Fruit fly (Drosophila melanogaster) whole organism, embryonic: ENCODE results near the gene scpr-B.

Source experiments
- Atf6 ChIP-seq: fragments of 200-800 bp; sonication (Bioruptor generic); IDR thresholded peaks from 2 replicates; pipeline ENCODE4 v1.3.6; 2022; ENCODE audit warnings: missing biosample characterization, missing genetic modification characterization
- CG10366 ChIP-seq: fragments of 200-800 bp; sonication (Bioruptor generic); IDR thresholded peaks from 2 replicates; pipeline ENCODE4 v1.3.6; 2022; ENCODE audit warnings: missing biosample characterization, missing genetic modification characterization
- CG11085 ChIP-seq: fragments of 200-800 bp; sonication (Bioruptor generic); IDR thresholded peaks from 2 replicates; pipeline ENCODE4 v1.3.6; 2022; ENCODE audit warnings: missing biosample characterization, missing genetic modification characterization
- CG12659 ChIP-seq: fragments of 200-800 bp; sonication (Bioruptor generic); optimal IDR thresholded peaks from 3 replicates; lab custom pipeline; 2017; ENCODE audit warnings: mild to moderate bottlenecking, missing biosample characterization, missing genetic modification reagents, missing genetic modification characterization
- CG16863 ChIP-seq: fragments of 200-800 bp; sonication (Bioruptor generic); optimal IDR thresholded peaks from 3 replicates; lab custom pipeline; 2016; ENCODE audit warnings: missing biosample characterization, missing genetic modification characterization
- CG1832 ChIP-seq: fragments of 200-800 bp; sonication (Bioruptor generic); optimal IDR thresholded peaks from 2 replicates; lab custom pipeline; 2017; ENCODE audit warnings: missing biosample characterization, mild to moderate bottlenecking, missing genetic modification characterization, inconsistent platforms
- CG2120 ChIP-seq: fragments of 200-800 bp; sonication (Bioruptor generic); optimal IDR thresholded peaks from 3 replicates; lab custom pipeline; 2016; ENCODE audit warnings: missing biosample characterization, missing genetic modification characterization
- CG2129 ChIP-seq: fragments of 200-800 bp; sonication (Bioruptor generic); IDR thresholded peaks from 2 replicates; pipeline ENCODE4 v1.3.6; 2022; ENCODE audit warnings: missing biosample characterization, missing genetic modification characterization; ENCODE audit not compliant: partially characterized antibody
- CG30020 ChIP-seq: fragments of 200-800 bp; optimal IDR thresholded peaks from 2 replicates; lab custom pipeline; 2019; ENCODE audit warnings: missing biosample characterization, mild to moderate bottlenecking, missing genetic modification characterization, moderate library complexity
- CG3995 ChIP-seq: fragments of 200-800 bp; sonication (Bioruptor generic); optimal IDR thresholded peaks from 3 replicates; lab custom pipeline; 2016; ENCODE audit warnings: missing biosample characterization, missing genetic modification characterization
- CG6254 ChIP-seq: fragments of 200-800 bp; sonication (Bioruptor generic); optimal IDR thresholded peaks from 3 replicates; lab custom pipeline; 2017; ENCODE audit warnings: mild to moderate bottlenecking, missing biosample characterization, missing genetic modification reagents, missing genetic modification characterization
- CG9215 ChIP-seq: fragments of 200-800 bp; sonication (Bioruptor generic); IDR thresholded peaks from 2 replicates; pipeline ENCODE4 v1.3.6; 2022; ENCODE audit warnings: missing biosample characterization, missing genetic modification characterization
- CG9727 ChIP-seq: fragments of 200-800 bp; sonication (Bioruptor generic); optimal IDR thresholded peaks from 3 replicates; lab custom pipeline; 2017; ENCODE audit warnings: missing biosample characterization, mild to moderate bottlenecking, missing genetic modification characterization
- D ChIP-seq, 2 experiments: fragments of 200-800 bp in 1 of 2; fragments of >200 bp in 1 of 2; sonication (Bioruptor generic) in 1 of 2; optimal IDR thresholded peaks; 2 replicates in 1 of 2; 3 replicates in 1 of 2; lab custom pipeline; 2017; ENCODE audit warnings: mild to moderate bottlenecking in 1 of 2, missing biosample characterization in 1 of 2, missing genetic modification characterization in 1 of 2, missing genetic modification reagents in 1 of 2
- Drgx ChIP-seq: fragments of 200-800 bp; sonication (Bioruptor generic); IDR thresholded peaks from 2 replicates; pipeline ENCODE4 v1.3.6; 2022; ENCODE audit warnings: missing biosample characterization, missing genetic modification characterization
- HLHmδ ChIP-seq: fragments of 200-800 bp; sonication (Bioruptor generic); optimal IDR thresholded peaks from 2 replicates; lab custom pipeline; 2018; ENCODE audit warnings: missing biosample characterization, mild to moderate bottlenecking, missing genetic modification characterization, moderate library complexity
- HmgD ChIP-seq: fragments of 200-800 bp; sonication (Bioruptor generic); optimal IDR thresholded peaks from 3 replicates; lab custom pipeline; 2016; ENCODE audit warnings: missing biosample characterization, missing genetic modification characterization
- Kr ChIP-seq: fragments of 200-800 bp; sonication (Bioruptor generic); optimal IDR thresholded peaks from 2 replicates; lab custom pipeline; 2017; ENCODE audit warnings: missing biosample characterization, mild to moderate bottlenecking, missing genetic modification characterization
- Lpt ChIP-seq: fragments of >200 bp; optimal IDR thresholded peaks from 2 replicates; lab custom pipeline; 2018; ENCODE audit warnings: missing biosample characterization, missing genetic modification characterization
- MBD-R2 ChIP-seq: fragments of 200-800 bp; sonication (Bioruptor generic); IDR thresholded peaks from 2 replicates; pipeline ENCODE4 v1.3.6; 2022; ENCODE audit warnings: missing biosample characterization, missing genetic modification characterization
- NFAT ChIP-seq: fragments of 200-800 bp; sonication (Bioruptor generic); IDR thresholded peaks from 2 replicates; pipeline ENCODE4 v1.3.6; 2022; ENCODE audit warnings: missing biosample characterization, missing genetic modification characterization
- Rfx ChIP-seq: fragments of 200-800 bp; sonication (Bioruptor generic); IDR thresholded peaks from 2 replicates; pipeline ENCODE4 v1.3.6; 2022; ENCODE audit warnings: missing biosample characterization, missing genetic modification characterization
- Side ChIP-seq: fragments of 200-800 bp; sonication (Bioruptor generic); optimal IDR thresholded peaks from 2 replicates; lab custom pipeline; 2016; ENCODE audit warnings: missing biosample characterization, missing genetic modification characterization
- Usf ChIP-seq: fragments of 200-800 bp; sonication (Bioruptor generic); optimal IDR thresholded peaks from 2 replicates; lab custom pipeline; 2017; ENCODE audit warnings: missing genotype, missing biosample characterization, missing genetic modification characterization
- al ChIP-seq: fragments of 200-800 bp; sonication (Bioruptor generic); IDR thresholded peaks from 2 replicates; pipeline ENCODE4 v1.3.6; 2022; ENCODE audit warnings: missing biosample characterization, missing genetic modification characterization
- amos ChIP-seq: fragments of 200-800 bp; sonication (Bioruptor generic); IDR thresholded peaks from 2 replicates; pipeline ENCODE4 v1.3.6; 2022; ENCODE audit warnings: missing biosample characterization, missing genetic modification characterization; ENCODE audit not compliant: partially characterized antibody
- chinmo ChIP-seq: fragments of 200-800 bp; sonication (Bioruptor generic); IDR thresholded peaks from 4 replicates; pipeline ENCODE4 v1.3.6; 2022; ENCODE audit warnings: missing biosample characterization, missing genetic modification characterization; ENCODE audit not compliant: partially characterized antibody
- fd3F ChIP-seq: fragments of 200-800 bp; sonication (Bioruptor generic); optimal IDR thresholded peaks from 2 replicates; lab custom pipeline; 2018; ENCODE audit warnings: missing biosample characterization, mild to moderate bottlenecking, missing genetic modification characterization, moderate library complexity
- her ChIP-seq: fragments of 200-800 bp; sonication (Bioruptor generic); optimal IDR thresholded peaks from 2 replicates; lab custom pipeline; 2016; ENCODE audit warnings: missing biosample characterization, missing genetic modification characterization
- hth ChIP-seq: fragments of >200 bp; optimal IDR thresholded peaks from 2 replicates; lab custom pipeline; 2017; ENCODE audit warnings: inconsistent platforms
- ind ChIP-seq: fragments of 200-800 bp; sonication (Bioruptor generic); optimal IDR thresholded peaks from 3 replicates; lab custom pipeline; 2016; ENCODE audit warnings: missing biosample characterization, missing genetic modification characterization
- inv ChIP-seq: fragments of 200-800 bp; sonication (Bioruptor generic); IDR thresholded peaks from 2 replicates; pipeline ENCODE4 v1.3.6; 2022; ENCODE audit warnings: missing biosample characterization, missing genetic modification characterization; ENCODE audit not compliant: partially characterized antibody
- kni ChIP-seq: fragments of 200-800 bp; sonication (Bioruptor generic); optimal IDR thresholded peaks from 3 replicates; lab custom pipeline; 2017; ENCODE audit warnings: mild to moderate bottlenecking, missing biosample characterization, missing genetic modification reagents, missing genetic modification characterization
- luna ChIP-seq: fragments of 200-800 bp; sonication (Bioruptor generic); optimal IDR thresholded peaks from 2 replicates; lab custom pipeline; 2016; ENCODE audit warnings: missing biosample characterization, missing genetic modification characterization
- nom ChIP-seq: fragments of 200-800 bp; sonication (Bioruptor generic); optimal IDR thresholded peaks from 2 replicates; lab custom pipeline; 2017; ENCODE audit warnings: missing biosample characterization, missing genetic modification characterization, mild to moderate bottlenecking, moderate library complexity, missing genetic modification reagents
- oc ChIP-seq: fragments of 200-800 bp; sonication (Bioruptor generic); optimal IDR thresholded peaks from 2 replicates; lab custom pipeline; 2018; ENCODE audit warnings: missing biosample characterization, mild to moderate bottlenecking, missing genetic modification characterization, moderate library complexity
- pan ChIP-seq, 4 experiments: fragments of >200 bp in 3 of 4; fragments of 200-800 bp in 1 of 4; sonication (Bioruptor generic) in 1 of 4; optimal IDR thresholded peaks in 3 of 4; IDR thresholded peaks in 1 of 4; 2 replicates each; pipeline versions ENCODE4 v1.3.6 to Lab custom; 2017 to 2022; ENCODE audit warnings: missing biosample characterization in 2 of 4, missing genetic modification characterization in 2 of 4, mixed read lengths in 1 of 4
- pfk ChIP-seq: fragments of 200-800 bp; sonication (Bioruptor generic); optimal IDR thresholded peaks from 2 replicates; lab custom pipeline; 2018; ENCODE audit warnings: missing biosample characterization, mild to moderate bottlenecking, missing genetic modification characterization, moderate library complexity
- prd ChIP-seq, 3 experiments: fragments of >200 bp in 2 of 3; fragments of 200-800 bp in 1 of 3; sonication (Bioruptor generic) in 1 of 3; optimal IDR thresholded peaks in 2 of 3; IDR thresholded peaks in 1 of 3; 2 replicates in 2 of 3; 3 replicates in 1 of 3; pipeline versions ENCODE4 v1.3.6 to Lab custom; 2017 to 2022; ENCODE audit warnings: missing biosample characterization in 1 of 3, missing genetic modification characterization in 1 of 3
- pum ChIP-seq: fragments of 200-800 bp; sonication (Bioruptor generic); optimal IDR thresholded peaks from 2 replicates; lab custom pipeline; 2016; ENCODE audit warnings: missing biosample characterization, missing genetic modification characterization
- salm ChIP-seq: fragments of 200-800 bp; sonication (Bioruptor generic); optimal IDR thresholded peaks from 2 replicates; lab custom pipeline; 2018; ENCODE audit warnings: missing biosample characterization, mild to moderate bottlenecking, missing genetic modification characterization
- sim ChIP-seq: fragments of 200-800 bp; sonication (Bioruptor generic); IDR thresholded peaks from 2 replicates; pipeline ENCODE4 v1.3.6; 2022; ENCODE audit warnings: missing biosample characterization, missing genetic modification characterization
- slp2 ChIP-seq: fragments of 200-800 bp; sonication (Bioruptor generic); optimal IDR thresholded peaks from 2 replicates; lab custom pipeline; 2016; ENCODE audit warnings: missing biosample characterization, missing genetic modification characterization
- sr ChIP-seq: fragments of 200-800 bp; sonication (Bioruptor generic); IDR thresholded peaks from 3 replicates; pipeline ENCODE4 v1.3.6; 2022; ENCODE audit warnings: missing biosample characterization, missing genetic modification characterization
- tna ChIP-seq: fragments of 200-800 bp; sonication (Bioruptor generic); IDR thresholded peaks from 2 replicates; pipeline ENCODE4 v1.3.6; 2022; ENCODE audit warnings: missing biosample characterization, missing genetic modification characterization; ENCODE audit not compliant: partially characterized antibody
- usp ChIP-seq: fragments of >200 bp; optimal IDR thresholded peaks from 2 replicates; lab custom pipeline; 2017; ENCODE audit warnings: missing biosample characterization, missing genetic modification characterization
- vfl ChIP-seq: fragments of 200-800 bp; sonication (Bioruptor generic); optimal IDR thresholded peaks from 2 replicates; lab custom pipeline; 2016; ENCODE audit warnings: missing biosample characterization, missing genetic modification characterization
- vnd ChIP-seq: fragments of 200-800 bp; sonication (Bioruptor generic); IDR thresholded peaks from 3 replicates; pipeline ENCODE4 v1.3.6; 2022; ENCODE audit warnings: missing biosample characterization, missing genetic modification characterization; ENCODE audit not compliant: partially characterized antibody
- z ChIP-seq: fragments of 200-800 bp; sonication (Bioruptor generic); IDR thresholded peaks from 3 replicates; pipeline ENCODE4 v1.3.6; 2022; ENCODE audit warnings: missing biosample characterization, missing genetic modification characterization

scpr-B gene

dm6 chr3R:11214449-11214950, 26.3 kb downstream of the scpr-B start, which contains the start of gene ZnT86D (continued):
- TF ChIP-seq nom (GFP tag; lab: Kevin White, UChicago) (peak; percentile 35), pfk (GFP tag; lab: Kevin White, UChicago) (peak; percentile 31), prd (optimal IDR thresholded peaks at IDR 0.05; lab: Kevin White, UChicago) (no peak), prd (GFP tag; IDR thresholded peaks at IDR 0.05; lab: Robert Waterston, UW) (peak; percentile 69), CG9215 (GFP tag; lab: Robert Waterston, UW) (peak; percentile 73), Atf6 (GFP tag; lab: Robert Waterston, UW) (no peak; the same call in 1 of the 2 replicates), CG12659 (peak; percentile 84), fd3F (GFP tag; lab: Kevin White, UChicago) (peak; percentile 35), CG2120 (GFP tag; lab: Kevin White, UChicago) (peak; percentile 88), CG16863 (peak; percentile 30), HLHmδ (GFP tag; lab: Kevin White, UChicago) (no peak), salm (tag; lab: Kevin White, UChicago) (peak; percentile 45), inv (GFP tag; lab: Robert Waterston, UW) (no peak), pum (peak; percentile 41), CG1832 (no peak), ind (GFP tag; lab: Kevin White, UChicago) (peak; percentile 59), HmgD (GFP tag; lab: Kevin White, UChicago) (no peak), Lpt (GFP tag; lab: Kevin White, UChicago) (no peak), Drgx (GFP tag; lab: Robert Waterston, UW) (no peak), Usf (GFP tag; lab: Kevin White, UChicago) (no peak), vfl (no peak), CG2129 (GFP tag; lab: Robert Waterston, UW) (no peak), vnd (GFP tag; lab: Robert Waterston, UW) (no peak), D (optimal IDR thresholded peaks at IDR 0.05; lab: Kevin White, UChicago) (no peak), D (GFP tag; optimal IDR thresholded peaks at IDR 0.05; lab: Kevin White, UChicago) (peak; percentile 12), CG3995 (GFP tag; lab: Kevin White, UChicago) (peak; percentile 75), z (GFP tag; lab: Robert Waterston, UW) (no peak), hth (lab: Kevin White, UChicago) (no peak), chinmo (GFP tag; lab: Robert Waterston, UW) (no peak), CG9727 (GFP tag; lab: Kevin White, UChicago) (peak; percentile 55), oc (tag; lab: Kevin White, UChicago) (no peak), CG11085 (GFP tag; lab: Robert Waterston, UW) (no peak), slp2 (GFP tag; lab: Kevin White, UChicago) (peak; percentile 35), Kr (GFP tag; lab: Kevin White, UChicago) (no peak), Side (peak; percentile 13), NFAT (no peak), sr (GFP tag; lab: Robert Waterston, UW) (no peak), kni (GFP tag; lab: Kevin White, UChicago) (peak; percentile 64), her (no peak), tna (no peak), CG6254 (GFP tag; lab: Kevin White, UChicago) (peak; percentile 5), usp (GFP tag; lab: Kevin White, UChicago) (no peak), CG30020 (tag; lab: Kevin White, UChicago) (peak; percentile 47), Rfx (GFP tag; lab: Robert Waterston, UW) (peak; percentile 61), al (peak; percentile 58; the same call in 1 of the 2 replicates), luna (GFP tag; lab: Kevin White, UChicago) (no peak), pan (optimal IDR thresholded peaks at IDR 0.05; lab: Kevin White, UChicago) (no peak), pan (GFP tag; optimal IDR thresholded peaks at IDR 0.05 in 1 of 2, IDR thresholded peaks at IDR 0.05 in 1 of 2) (no peak), CG10366 (GFP tag; lab: Robert Waterston, UW) (peak; percentile 30; the same call in 1 of the 2 replicates), amos (GFP tag; lab: Robert Waterston, UW) (no peak; the same call in 1 of the 2 replicates), sim (GFP tag; lab: Robert Waterston, UW) (no peak), MBD-R2 (GFP tag; lab: Robert Waterston, UW) (peak; percentile 77)
